Fruit fly (Drosophila melanogaster): ENCODE measurements around the gene Remo.

Gene Remo

dm6 chrX:13323114-13323513 is 35.3 kb downstream of the Remo start:
- TF ChIP-seq tj (GFP tag; optimal IDR thresholded peaks at IDR 0.05) = peak; percentile 8
- no peak for TF ChIP-seq CG33017 (tag; optimal IDR thresholded peaks at IDR 0.05)
- peak; percentile 57 for TF ChIP-seq CG7101 (tag; optimal IDR thresholded peaks at IDR 0.05)
- TF ChIP-seq cic (GFP tag; optimal IDR thresholded peaks at IDR 0.05) = no peak
- TF ChIP-seq bab1 (GFP tag; optimal IDR thresholded peaks at IDR 0.05) = peak; percentile 21
- no peak for TF ChIP-seq CG12768 (GFP tag; optimal IDR thresholded peaks at IDR 0.05)
- peak; percentile 69 for TF ChIP-seq CG5204 (GFP tag; optimal IDR thresholded peaks at IDR 0.05)
- no peak for TF ChIP-seq CG7045 (GFP tag; optimal IDR thresholded peaks at IDR 0.05)
- TF ChIP-seq Crg-1 (GFP tag; optimal IDR thresholded peaks at IDR 0.05) = no peak
- TF ChIP-seq Clk (GFP tag; optimal IDR thresholded peaks at IDR 0.05) = no peak
- no peak for TF ChIP-seq ovo (GFP tag; optimal IDR thresholded peaks at IDR 0.05)
- TF ChIP-seq CG1620 (GFP tag; optimal IDR thresholded peaks at IDR 0.05) = peak; percentile 17
- peak; percentile 45 for TF ChIP-seq CG14711 (tag; optimal IDR thresholded peaks at IDR 0.05)
- peak; percentile 24 for TF ChIP-seq Mnt (GFP tag; optimal IDR thresholded peaks at IDR 0.05)
- peak; percentile 48 for TF ChIP-seq Hr96 (GFP tag; optimal IDR thresholded peaks at IDR 0.05)
- no peak for TF ChIP-seq cnc (optimal IDR thresholded peaks at IDR 0.05)
- peak; percentile 25 for TF ChIP-seq toe (GFP tag; optimal IDR thresholded peaks at IDR 0.05)
- no peak for TF ChIP-seq pad (GFP tag; optimal IDR thresholded peaks at IDR 0.05)
- peak; percentile 69 for TF ChIP-seq kay (GFP tag; ENCODE audit: borderline replicate concordance)
- peak; percentile 39 for TF ChIP-seq CG11617 (GFP tag; optimal IDR thresholded peaks at IDR 0.05)

dm6 chrX:13323526-13323925 is 35.7 kb downstream of the Remo start:
- TF ChIP-seq ovo (GFP tag; optimal IDR thresholded peaks at IDR 0.05) (no peak), CG14711 (tag; optimal IDR thresholded peaks at IDR 0.05) (no peak), kay (GFP tag; ENCODE audit: borderline replicate concordance) (no peak), bab1 (GFP tag; optimal IDR thresholded peaks at IDR 0.05) (no peak)

dm6 chrX:13325310-13325709 is 37.5 kb downstream of the Remo start:
- no peak for TF ChIP-seq CG11617 (GFP tag; optimal IDR thresholded peaks at IDR 0.05)
- TF ChIP-seq cic (GFP tag; optimal IDR thresholded peaks at IDR 0.05) = no peak

dm6 chrX:13329572-13330046 is 41.8 kb downstream of the Remo start, which contains the start of gene Prx2:
Gene Prx2, plus strand, starts transcription at chrX:13329824.
- peak; percentile 55 for TF ChIP-seq Hr96 (GFP tag; optimal IDR thresholded peaks at IDR 0.05)
- peak; percentile 55 for TF ChIP-seq cic (GFP tag; optimal IDR thresholded peaks at IDR 0.05)
- TF ChIP-seq Crg-1 (GFP tag; optimal IDR thresholded peaks at IDR 0.05) = peak; percentile 30
- peak; percentile 50 for TF ChIP-seq CG11617 (GFP tag; optimal IDR thresholded peaks at IDR 0.05)
- no peak for TF ChIP-seq Clk (GFP tag; optimal IDR thresholded peaks at IDR 0.05)
- peak; percentile 42 for TF ChIP-seq CG14711 (tag; optimal IDR thresholded peaks at IDR 0.05)
- no peak for TF ChIP-seq CG7045 (GFP tag; optimal IDR thresholded peaks at IDR 0.05)
- peak; percentile 71 for TF ChIP-seq bab1 (GFP tag; optimal IDR thresholded peaks at IDR 0.05)
- TF ChIP-seq kay (GFP tag; ENCODE audit: borderline replicate concordance) = no peak
- no peak for TF ChIP-seq cnc (optimal IDR thresholded peaks at IDR 0.05)
- TF ChIP-seq pad (GFP tag; optimal IDR thresholded peaks at IDR 0.05) = peak; percentile 52
- TF ChIP-seq CG7101 (tag; optimal IDR thresholded peaks at IDR 0.05) = peak; percentile 61
- TF ChIP-seq tj (GFP tag; optimal IDR thresholded peaks at IDR 0.05) = no peak
- TF ChIP-seq CG33017 (tag; optimal IDR thresholded peaks at IDR 0.05) = no peak
- TF ChIP-seq toe (GFP tag; optimal IDR thresholded peaks at IDR 0.05) = no peak
- TF ChIP-seq CG1620 (GFP tag; optimal IDR thresholded peaks at IDR 0.05) = peak; percentile 71
- TF ChIP-seq CG5204 (GFP tag; optimal IDR thresholded peaks at IDR 0.05) = no peak
- TF ChIP-seq Mnt (GFP tag; optimal IDR thresholded peaks at IDR 0.05) = peak; percentile 96
- TF ChIP-seq CG12768 (GFP tag; optimal IDR thresholded peaks at IDR 0.05) = peak; percentile 14
- TF ChIP-seq ovo (GFP tag; optimal IDR thresholded peaks at IDR 0.05) = peak; percentile 55

- peak; percentile 35 for TF ChIP-seq bab1 (GFP tag; optimal IDR thresholded peaks at IDR 0.05)
- peak; percentile 92 for TF ChIP-seq kay (GFP tag; ENCODE audit: borderline replicate concordance)
- TF ChIP-seq pad (GFP tag; optimal IDR thresholded peaks at IDR 0.05) = peak; percentile 50
- peak; percentile 55 for TF ChIP-seq CG12768 (GFP tag; optimal IDR thresholded peaks at IDR 0.05)
- TF ChIP-seq CG1620 (GFP tag; optimal IDR thresholded peaks at IDR 0.05) = no peak
- no peak for TF ChIP-seq Clk (GFP tag; optimal IDR thresholded peaks at IDR 0.05)
- TF ChIP-seq Crg-1 (GFP tag; optimal IDR thresholded peaks at IDR 0.05) = peak; percentile 62
- peak; percentile 62 for TF ChIP-seq CG11617 (GFP tag; optimal IDR thresholded peaks at IDR 0.05)
- TF ChIP-seq CG14711 (tag; optimal IDR thresholded peaks at IDR 0.05) = peak; percentile 82
- TF ChIP-seq CG7045 (GFP tag; optimal IDR thresholded peaks at IDR 0.05) = peak; percentile 19
- peak; percentile 89 for TF ChIP-seq ovo (GFP tag; optimal IDR thresholded peaks at IDR 0.05)
- TF ChIP-seq CG33017 (tag; optimal IDR thresholded peaks at IDR 0.05) = peak; percentile 73
- TF ChIP-seq Hr96 (GFP tag; optimal IDR thresholded peaks at IDR 0.05) = peak; percentile 56
- peak; percentile 84 for TF ChIP-seq CG7101 (tag; optimal IDR thresholded peaks at IDR 0.05)
- TF ChIP-seq CG5204 (GFP tag; optimal IDR thresholded peaks at IDR 0.05) = no peak
- no peak for TF ChIP-seq toe (GFP tag; optimal IDR thresholded peaks at IDR 0.05)
- peak; percentile 93 for TF ChIP-seq Mnt (GFP tag; optimal IDR thresholded peaks at IDR 0.05)
- peak; percentile 61 for TF ChIP-seq tj (GFP tag; optimal IDR thresholded peaks at IDR 0.05)
- TF ChIP-seq cic (GFP tag; optimal IDR thresholded peaks at IDR 0.05) = peak; percentile 44
- no peak for TF ChIP-seq cnc (optimal IDR thresholded peaks at IDR 0.05)
Measured at dm6 chrX:13331814-13332701, 44.2 kb downstream of the Remo start.

Data from whole organism, adult.